Fruit fly (Drosophila melanogaster) whole organism, adult: ENCODE results near the gene Zip88E.

Experiments
- CG11617 ChIP-seq: fragments of 200-800 bp; sonication (Bioruptor generic); optimal IDR thresholded peaks from 2 replicates; lab custom pipeline; 2017; ENCODE audit warnings: mild to moderate bottlenecking, missing biosample characterization, missing genetic modification reagents, missing genetic modification characterization
- CG12768 ChIP-seq: fragments of 200-800 bp; sonication (Bioruptor generic); optimal IDR thresholded peaks from 2 replicates; lab custom pipeline; 2017; ENCODE audit warnings: missing biosample characterization, missing genetic modification characterization, mild to moderate bottlenecking, moderate library complexity, missing genetic modification reagents
- CG14711 ChIP-seq: fragments of 200-800 bp; sonication (Bioruptor generic); optimal IDR thresholded peaks from 2 replicates; lab custom pipeline; 2018; ENCODE audit warnings: missing biosample characterization, mild to moderate bottlenecking, missing genetic modification characterization, moderate library complexity
- CG1620 ChIP-seq: fragments of 200-800 bp; sonication (Bioruptor generic); optimal IDR thresholded peaks from 2 replicates; lab custom pipeline; 2016; ENCODE audit warnings: missing biosample characterization, missing genetic modification characterization
- CG33017 ChIP-seq: fragments of 200-800 bp; sonication (Bioruptor generic); optimal IDR thresholded peaks from 2 replicates; lab custom pipeline; 2018; ENCODE audit warnings: missing biosample characterization, mild to moderate bottlenecking, missing genetic modification characterization, moderate library complexity
- CG5204 ChIP-seq: fragments of 200-800 bp; sonication (Bioruptor generic); optimal IDR thresholded peaks from 2 replicates; lab custom pipeline; 2016; ENCODE audit warnings: missing biosample characterization, missing genetic modification characterization
- CG7045 ChIP-seq: fragments of 200-800 bp; sonication (Bioruptor generic); optimal IDR thresholded peaks from 2 replicates; lab custom pipeline; 2017; ENCODE audit warnings: missing biosample characterization, mild to moderate bottlenecking, missing genetic modification characterization
- CG7101 ChIP-seq: fragments of 200-800 bp; sonication (Bioruptor generic); optimal IDR thresholded peaks from 2 replicates; lab custom pipeline; 2018; ENCODE audit warnings: missing biosample characterization, mild to moderate bottlenecking, missing genetic modification characterization, moderate library complexity
- Clk ChIP-seq: fragments of 200-800 bp; sonication (Bioruptor generic); optimal IDR thresholded peaks from 2 replicates; lab custom pipeline; 2017; ENCODE audit warnings: missing biosample characterization, missing genetic modification characterization
- Crg-1 ChIP-seq: fragments of 200-800 bp; sonication (Bioruptor generic); optimal IDR thresholded peaks from 2 replicates; lab custom pipeline; 2016; ENCODE audit warnings: missing biosample characterization, missing genetic modification characterization
- Hr96 ChIP-seq: fragments of 200-800 bp; sonication (Bioruptor generic); optimal IDR thresholded peaks from 2 replicates; lab custom pipeline; 2016; ENCODE audit warnings: missing biosample characterization, missing genetic modification characterization
- Mnt ChIP-seq: fragments of 200-800 bp; sonication (Bioruptor generic); optimal IDR thresholded peaks from 2 replicates; lab custom pipeline; 2016; ENCODE audit warnings: missing biosample characterization, mild to moderate bottlenecking, missing genetic modification characterization
- bab1 ChIP-seq: fragments of 200-800 bp; sonication (Bioruptor generic); optimal IDR thresholded peaks from 3 replicates; lab custom pipeline; 2019; ENCODE audit warnings: missing biosample characterization, mild to moderate bottlenecking, missing genetic modification characterization, moderate library complexity
- cic ChIP-seq: fragments of 200-800 bp; sonication (Bioruptor generic); optimal IDR thresholded peaks from 2 replicates; lab custom pipeline; 2017; ENCODE audit warnings: missing biosample characterization, mild to moderate bottlenecking, missing genetic modification characterization, moderate library complexity
- cnc ChIP-seq, 2 experiments: fragments of >200 bp; optimal IDR thresholded peaks; 2 replicates each; lab custom pipeline; 2017
- kay ChIP-seq: fragments of 200-800 bp; sonication (Bioruptor generic); peaks from one replicate; lab custom pipeline; 2016; ENCODE audit warnings: missing biosample characterization, missing genetic modification characterization, borderline replicate concordance
- ovo ChIP-seq: fragments of 200-800 bp; sonication (Bioruptor generic); optimal IDR thresholded peaks from 2 replicates; lab custom pipeline; 2016; ENCODE audit warnings: missing biosample characterization, missing genetic modification characterization
- pad ChIP-seq: fragments of 200-800 bp; sonication (Bioruptor generic); optimal IDR thresholded peaks from 3 replicates; lab custom pipeline; 2017; ENCODE audit warnings: missing biosample characterization, missing genetic modification characterization, mild to moderate bottlenecking, moderate library complexity, missing genetic modification reagents
- tj ChIP-seq: fragments of 200-800 bp; sonication (Bioruptor generic); optimal IDR thresholded peaks from 3 replicates; lab custom pipeline; 2017; ENCODE audit warnings: missing biosample characterization, mild to moderate bottlenecking, missing genetic modification characterization, moderate library complexity
- toe ChIP-seq: fragments of 200-800 bp; sonication (Bioruptor generic); optimal IDR thresholded peaks from 2 replicates; lab custom pipeline; 2016; ENCODE audit warnings: missing biosample characterization, missing genetic modification characterization

Gene Zip88E

dm6 chr3R:15268426-15268825, at the start of gene Zip88E, which contains the start of gene CG14864:
Zip88E (plus strand) TSS chr3R:15268662.
CG14864 (minus strand) TSS chr3R:15268538.
- TF ChIP-seq Crg-1 (GFP tag; lab: Kevin White, UChicago) (no peak), CG33017 (tag; lab: Kevin White, UChicago) (no peak), bab1 (GFP tag; lab: Kevin White, UChicago) (peak; percentile 16), CG12768 (GFP tag; lab: Kevin White, UChicago) (no peak)

DNA sequence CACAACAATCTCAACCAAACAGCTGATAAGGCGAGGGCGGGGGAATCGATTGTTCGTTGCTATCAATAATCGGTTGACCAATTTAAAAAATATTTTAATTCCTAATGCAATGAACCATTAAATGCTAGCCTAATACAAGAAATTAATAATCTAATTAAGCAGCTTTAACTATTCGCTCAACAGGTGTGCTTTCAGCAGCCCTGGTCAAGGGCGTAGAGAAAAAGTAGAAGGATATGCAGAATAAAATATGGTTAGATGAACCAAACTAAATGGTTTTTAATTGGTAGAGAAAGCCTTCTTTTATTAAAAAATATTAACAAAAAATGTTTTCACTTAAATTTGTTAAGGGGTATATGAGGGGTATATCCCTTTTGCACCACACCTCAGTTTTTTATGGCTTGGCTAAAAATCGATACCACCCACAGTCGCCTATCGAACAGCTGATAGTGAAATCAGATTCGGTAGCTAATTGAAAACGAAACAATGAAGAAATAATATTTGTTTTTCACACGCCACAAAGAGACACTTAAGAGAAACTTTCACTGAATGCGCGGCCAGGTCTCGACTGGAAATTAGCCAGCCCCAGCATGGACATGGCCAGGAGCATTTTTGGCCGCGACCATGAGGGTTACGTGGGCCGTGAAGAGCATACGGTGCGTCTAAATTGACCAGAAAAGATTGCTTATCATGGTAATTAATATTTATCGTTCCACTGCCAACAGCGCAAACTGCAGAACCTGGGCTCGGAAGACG, 49.5 kb upstream of the Zip88E start, which contains the start of the genes SIDL and CG12241:
Gene SIDL (minus strand): TSS at position 51 of the 753 bp plus-strand sequence.
Gene CG12241 (plus strand): TSS at position 433 of the 753 bp plus-strand sequence.
- no peak for TF ChIP-seq kay (GFP tag; lab: Kevin White, UChicago)
- TF ChIP-seq Mnt (GFP tag; lab: Kevin White, UChicago) = peak; percentile 82
- TF ChIP-seq Clk (GFP tag; lab: Kevin White, UChicago) = peak; percentile 87
- peak; percentile 89 for TF ChIP-seq CG7101
- peak; percentile 93 for TF ChIP-seq CG7045
- TF ChIP-seq CG14711 (tag; lab: Kevin White, UChicago) = peak; percentile 91
- peak; percentile 87 for TF ChIP-seq CG11617
- TF ChIP-seq CG5204 (GFP tag; lab: Kevin White, UChicago) = no peak
- TF ChIP-seq CG12768 (GFP tag; lab: Kevin White, UChicago) = peak; percentile 96
- peak; percentile 95 for TF ChIP-seq toe
- TF ChIP-seq pad = peak; percentile 83
- peak; percentile 48 for TF ChIP-seq cic (GFP tag; lab: Kevin White, UChicago)
- TF ChIP-seq Hr96 = no peak
- peak; percentile 89 for TF ChIP-seq CG33017 (tag; lab: Kevin White, UChicago)
- TF ChIP-seq ovo = no peak
- no peak for TF ChIP-seq cnc (optimal IDR thresholded peaks at IDR 0.05; lab: Kevin White, UChicago)
- TF ChIP-seq Crg-1 (GFP tag; lab: Kevin White, UChicago) = peak; percentile 53
- peak; percentile 74 for TF ChIP-seq bab1 (GFP tag; lab: Kevin White, UChicago)
- TF ChIP-seq CG1620 = peak; percentile 83
- TF ChIP-seq tj = peak; percentile 54

- TF ChIP-seq Crg-1 (GFP tag; lab: Kevin White, UChicago) (no peak), bab1 (GFP tag; lab: Kevin White, UChicago) (peak; percentile 30), kay (GFP tag; lab: Kevin White, UChicago) (no peak), Clk (GFP tag; lab: Kevin White, UChicago) (no peak), toe (no peak), pad (no peak)
Observed at dm6 chr3R:15222973-15223372, 45.5 kb upstream of the Zip88E start, which contains the start of gene Polr2G. Polr2G (minus strand) TSS chr3R:15223180.

DNA sequence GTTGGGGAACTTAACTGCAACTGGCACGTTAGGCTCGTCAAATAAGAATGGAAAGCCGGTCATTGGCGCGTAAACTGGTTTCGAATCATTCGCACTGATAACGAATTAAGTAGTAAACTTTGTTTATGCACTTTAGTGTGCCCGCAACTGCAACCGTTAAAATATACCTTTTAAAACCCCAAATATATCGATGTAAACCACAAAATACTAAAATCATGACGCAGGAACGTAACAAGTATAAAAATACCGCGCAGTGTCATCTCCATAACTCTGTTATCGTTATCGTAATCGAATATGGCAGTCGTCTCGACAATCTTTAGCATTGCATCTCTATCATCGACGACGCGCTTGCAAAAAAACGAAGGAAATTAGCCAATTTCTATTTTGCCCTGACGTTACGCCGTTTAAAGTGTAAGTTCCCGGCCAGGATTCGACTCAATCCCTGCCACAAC, 43.2 kb upstream of the Zip88E start, which contains the start of the genes CG31344 and Caf1-55:
Gene CG31344 (minus strand): TSS at position 51 of the 452 bp plus-strand sequence.
Gene Caf1-55 (plus strand): TSS at position 298 of the 452 bp plus-strand sequence.
- TF ChIP-seq CG11617 (peak; percentile 6), cic (GFP tag; lab: Kevin White, UChicago) (peak; percentile 35), toe (no peak), bab1 (GFP tag; lab: Kevin White, UChicago) (peak; percentile 83), Mnt (GFP tag; lab: Kevin White, UChicago) (peak; percentile 75), CG14711 (tag; lab: Kevin White, UChicago) (peak; percentile 29)

dm6 chr3R:15229329-15229876, 39.1 kb upstream of the Zip88E start, which contains the start of the genes Art3 and mRpS10:
Art3 (minus strand) TSS chr3R:15229408.
mRpS10 (plus strand) TSS chr3R:15229665.
- TF ChIP-seq tj = peak; percentile 94
- TF ChIP-seq CG7101 = peak; percentile 100
- peak; percentile 100 for TF ChIP-seq bab1 (GFP tag; lab: Kevin White, UChicago)
- peak; percentile 100 for TF ChIP-seq CG5204 (GFP tag; lab: Kevin White, UChicago)
- peak; percentile 99 for TF ChIP-seq CG1620
- peak; percentile 99 for TF ChIP-seq CG11617
- TF ChIP-seq Clk (GFP tag; lab: Kevin White, UChicago) = peak; percentile 99
- no peak for TF ChIP-seq cnc (optimal IDR thresholded peaks at IDR 0.05; lab: Kevin White, UChicago)
- TF ChIP-seq CG33017 (tag; lab: Kevin White, UChicago) = peak; percentile 100
- peak; percentile 99 for TF ChIP-seq Crg-1 (GFP tag; lab: Kevin White, UChicago)
- TF ChIP-seq CG12768 (GFP tag; lab: Kevin White, UChicago) = peak; percentile 100
- peak; percentile 98 for TF ChIP-seq ovo
- TF ChIP-seq CG7045 = peak; percentile 100
- no peak for TF ChIP-seq Hr96
- peak; percentile 96 for TF ChIP-seq pad
- TF ChIP-seq kay (GFP tag; lab: Kevin White, UChicago) = no peak
- peak; percentile 100 for TF ChIP-seq toe
- TF ChIP-seq cic (GFP tag; lab: Kevin White, UChicago) = peak; percentile 89
- peak; percentile 99 for TF ChIP-seq CG14711 (tag; lab: Kevin White, UChicago)
- TF ChIP-seq Mnt (GFP tag; lab: Kevin White, UChicago) = peak; percentile 99

dm6 chr3R:15230285-15230684, 38.2 kb upstream of the Zip88E start, which contains the start of gene CG34316:
CG34316 (plus strand) TSS chr3R:15230585.
- TF ChIP-seq CG12768 (GFP tag; lab: Kevin White, UChicago) (no peak), CG7101 (no peak), Mnt (GFP tag; lab: Kevin White, UChicago) (no peak), CG1620 (no peak), cic (GFP tag; lab: Kevin White, UChicago) (no peak), Crg-1 (GFP tag; lab: Kevin White, UChicago) (no peak), CG5204 (GFP tag; lab: Kevin White, UChicago) (no peak), tj (no peak), ovo (no peak), pad (no peak), bab1 (GFP tag; lab: Kevin White, UChicago) (no peak), kay (GFP tag; lab: Kevin White, UChicago) (no peak), CG7045 (no peak)
